Fruit fly (Drosophila melanogaster) whole organism, embryonic: ENCODE data around the gene ATPsynepsilonL.

Source experiments
- Ada2b ChIP-seq: fragments of 200-800 bp; sonication (Bioruptor generic); IDR thresholded peaks from 2 replicates; pipeline ENCODE4 v1.3.6; 2022; ENCODE audit warnings: missing biosample characterization, missing genetic modification characterization
- Bdp1 ChIP-seq: fragments of 200-800 bp; sonication (Bioruptor generic); optimal IDR thresholded peaks from 3 replicates; lab custom pipeline; 2016; ENCODE audit warnings: missing biosample characterization, missing genetic modification characterization
- Blimp-1 ChIP-seq: fragments of 200-800 bp; sonication (Bioruptor generic); optimal IDR thresholded peaks from 3 replicates; lab custom pipeline; 2018; ENCODE audit warnings: missing biosample characterization, missing genetic modification characterization, mild to moderate bottlenecking, moderate library complexity, missing genetic modification reagents
- CG10431 ChIP-seq: fragments of 200-800 bp; sonication (Bioruptor generic); optimal IDR thresholded peaks from 3 replicates; lab custom pipeline; 2018; ENCODE audit warnings: missing biosample characterization, mild to moderate bottlenecking, missing genetic modification characterization
- CG10654 ChIP-seq: fragments of 200-800 bp; sonication (Bioruptor generic); optimal IDR thresholded peaks from 2 replicates; lab custom pipeline; 2016; ENCODE audit warnings: missing biosample characterization, missing genetic modification characterization
- CG12219 ChIP-seq: fragments of 200-800 bp; sonication (Bioruptor generic); optimal IDR thresholded peaks from 3 replicates; lab custom pipeline; 2018; ENCODE audit warnings: missing biosample characterization, mild to moderate bottlenecking, missing genetic modification characterization
- CG12659 ChIP-seq: fragments of 200-800 bp; sonication (Bioruptor generic); optimal IDR thresholded peaks from 3 replicates; lab custom pipeline; 2017; ENCODE audit warnings: mild to moderate bottlenecking, missing biosample characterization, missing genetic modification reagents, missing genetic modification characterization
- CG1602 ChIP-seq: fragments of 200-800 bp; sonication (Bioruptor generic); optimal IDR thresholded peaks from 3 replicates; lab custom pipeline; 2016; ENCODE audit warnings: missing biosample characterization, missing genetic modification characterization
- CG17186 ChIP-seq: fragments of 200-800 bp; sonication (Bioruptor generic); optimal IDR thresholded peaks from 3 replicates; lab custom pipeline; 2017; ENCODE audit warnings: missing biosample characterization, missing genetic modification reagents, missing genetic modification characterization
- CG17361 ChIP-seq: fragments of 200-800 bp; sonication (Bioruptor generic); IDR thresholded peaks from 3 replicates; pipeline ENCODE4 v1.3.6; 2022; ENCODE audit warnings: missing biosample characterization, missing genetic modification characterization
- CG17385 ChIP-seq: fragments of 200-800 bp; sonication (Bioruptor generic); optimal IDR thresholded peaks from 3 replicates; lab custom pipeline; 2018; ENCODE audit warnings: missing biosample characterization, mild to moderate bottlenecking, missing genetic modification characterization
- CG2120 ChIP-seq: fragments of 200-800 bp; sonication (Bioruptor generic); optimal IDR thresholded peaks from 3 replicates; lab custom pipeline; 2016; ENCODE audit warnings: missing biosample characterization, missing genetic modification characterization
- CG32532 ChIP-seq: fragments of 200-800 bp; sonication (Bioruptor generic); IDR thresholded peaks from 2 replicates; pipeline ENCODE4 v1.3.6; 2022; ENCODE audit warnings: missing biosample characterization, missing genetic modification characterization
- CG34422 ChIP-seq: fragments of 200-800 bp; sonication (Bioruptor generic); IDR thresholded peaks from 3 replicates; pipeline ENCODE4 v1.3.6; 2022; ENCODE audit warnings: missing biosample characterization, missing genetic modification characterization
- CG4424 ChIP-seq: fragments of 200-800 bp; sonication (Bioruptor generic); optimal IDR thresholded peaks from 3 replicates; lab custom pipeline; 2016; ENCODE audit warnings: missing biosample characterization, missing genetic modification characterization
- CG6689 ChIP-seq: fragments of 200-800 bp; sonication (Bioruptor generic); IDR thresholded peaks from 2 replicates; pipeline ENCODE4 v1.3.6; 2022; ENCODE audit warnings: missing biosample characterization, missing genetic modification characterization
- CG6854 ChIP-seq: fragments of 200-800 bp; sonication (Bioruptor generic); optimal IDR thresholded peaks from 3 replicates; lab custom pipeline; 2017; ENCODE audit warnings: missing biosample characterization, mild to moderate bottlenecking, missing genetic modification characterization
- CG9876 ChIP-seq: fragments of 200-800 bp; sonication (Bioruptor generic); optimal IDR thresholded peaks from 2 replicates; lab custom pipeline; 2016; ENCODE audit warnings: missing biosample characterization, missing genetic modification characterization
- Dfd ChIP-seq, 2 experiments: fragments of >200 bp; optimal IDR thresholded peaks; 2 replicates each; lab custom pipeline; 2017; ENCODE audit warnings: missing biosample characterization in 2 of 2, missing genetic modification characterization in 2 of 2
- Fer3 ChIP-seq: fragments of 200-800 bp; sonication (Bioruptor generic); optimal IDR thresholded peaks from 2 replicates; lab custom pipeline; 2018; ENCODE audit warnings: missing biosample characterization, mild to moderate bottlenecking, missing genetic modification characterization, moderate library complexity
- GATAe ChIP-seq: fragments of 200-800 bp; sonication (Bioruptor generic); conservative IDR thresholded peaks from 2 replicates; pipeline ENCODE4 v1.3.6; 2022; ENCODE audit warnings: missing biosample characterization, missing genetic modification characterization
- NC2β ChIP-seq: fragments of 200-800 bp; sonication (Bioruptor generic); optimal IDR thresholded peaks from 2 replicates; lab custom pipeline; 2016; ENCODE audit warnings: missing biosample characterization, missing genetic modification characterization
- Nf-YB ChIP-seq: fragments of 200-800 bp; sonication (Bioruptor generic); optimal IDR thresholded peaks from 3 replicates; lab custom pipeline; 2019; ENCODE audit warnings: missing biosample characterization, mild to moderate bottlenecking, missing genetic modification characterization, moderate library complexity
- Usf ChIP-seq: fragments of 200-800 bp; sonication (Bioruptor generic); optimal IDR thresholded peaks from 2 replicates; lab custom pipeline; 2017; ENCODE audit warnings: missing genotype, missing biosample characterization, missing genetic modification characterization
- ato ChIP-seq: fragments of 200-800 bp; sonication (Bioruptor generic); IDR thresholded peaks from 2 replicates; pipeline ENCODE4 v1.3.6; 2022; ENCODE audit warnings: missing biosample characterization, missing genetic modification characterization; ENCODE audit not compliant: partially characterized antibody
- cas ChIP-seq: fragments of 200-800 bp; sonication (Bioruptor generic); IDR thresholded peaks from 2 replicates; pipeline ENCODE4 v1.3.6; 2022; ENCODE audit warnings: missing biosample characterization, missing genetic modification characterization
- chm ChIP-seq: fragments of 200-800 bp; sonication (Bioruptor generic); IDR thresholded peaks from 2 replicates; pipeline ENCODE4 v1.3.6; 2022; ENCODE audit warnings: missing biosample characterization, missing genetic modification characterization
- crol ChIP-seq: fragments of 200-800 bp; sonication (Bioruptor generic); IDR thresholded peaks from 2 replicates; pipeline ENCODE4 v1.3.6; 2022; ENCODE audit warnings: missing biosample characterization, missing genetic modification characterization
- cwo ChIP-seq: fragments of 200-800 bp; sonication (Bioruptor generic); optimal IDR thresholded peaks from 3 replicates; lab custom pipeline; 2017; ENCODE audit warnings: missing biosample characterization, missing genetic modification characterization, mild to moderate bottlenecking, moderate library complexity, missing genetic modification reagents
- emc ChIP-seq: fragments of 200-800 bp; sonication (Bioruptor generic); optimal IDR thresholded peaks from 2 replicates; lab custom pipeline; 2016; ENCODE audit warnings: missing biosample characterization, missing genetic modification characterization
- exex ChIP-seq: fragments of 200-800 bp; sonication (Bioruptor generic); optimal IDR thresholded peaks from 4 replicates; lab custom pipeline; 2018; ENCODE audit warnings: missing biosample characterization, mild to moderate bottlenecking, missing genetic modification characterization, moderate library complexity
- gem ChIP-seq: fragments of 200-800 bp; sonication (Bioruptor generic); optimal IDR thresholded peaks from 2 replicates; lab custom pipeline; 2019; ENCODE audit warnings: missing biosample characterization, mild to moderate bottlenecking, missing genetic modification characterization, moderate library complexity
- grn ChIP-seq: fragments of 200-800 bp; sonication (Bioruptor generic); optimal IDR thresholded peaks from 3 replicates; lab custom pipeline; 2017; ENCODE audit warnings: missing biosample characterization, missing genetic modification characterization
- gro ChIP-seq: fragments of 200-800 bp; sonication (Bioruptor generic); optimal IDR thresholded peaks from 2 replicates; lab custom pipeline; 2016; ENCODE audit warnings: missing biosample characterization, missing genetic modification characterization
- gsb ChIP-seq: fragments of 200-800 bp; sonication (Bioruptor generic); IDR thresholded peaks from 2 replicates; pipeline ENCODE4 v1.3.6; 2022; ENCODE audit warnings: missing biosample characterization, missing genetic modification characterization
- gsb-n ChIP-seq: fragments of 200-800 bp; sonication (Bioruptor generic); optimal IDR thresholded peaks from 3 replicates; lab custom pipeline; 2018; ENCODE audit warnings: missing biosample characterization, mild to moderate bottlenecking, missing genetic modification characterization
- lilli ChIP-seq: fragments of 200-800 bp; sonication (Bioruptor generic); optimal IDR thresholded peaks from 3 replicates; lab custom pipeline; 2016; ENCODE audit warnings: missing biosample characterization, missing genetic modification characterization
- onecut ChIP-seq: fragments of 200-800 bp; sonication (Bioruptor generic); IDR thresholded peaks from 2 replicates; pipeline ENCODE4 v1.3.6; 2022; ENCODE audit warnings: missing biosample characterization, missing genetic modification characterization
- pan ChIP-seq, 4 experiments: fragments of >200 bp in 3 of 4; fragments of 200-800 bp in 1 of 4; sonication (Bioruptor generic) in 1 of 4; optimal IDR thresholded peaks in 3 of 4; IDR thresholded peaks in 1 of 4; 2 replicates each; pipeline versions ENCODE4 v1.3.6 to Lab custom; 2017 to 2022; ENCODE audit warnings: missing biosample characterization in 2 of 4, missing genetic modification characterization in 2 of 4, mixed read lengths in 1 of 4
- phol ChIP-seq: fragments of 200-800 bp; sonication (Bioruptor generic); optimal IDR thresholded peaks from 3 replicates; lab custom pipeline; 2018; ENCODE audit warnings: missing biosample characterization, mild to moderate bottlenecking, missing genetic modification characterization, moderate library complexity
- ranshi ChIP-seq: fragments of 200-800 bp; sonication (Bioruptor generic); IDR thresholded peaks from 2 replicates; pipeline ENCODE4 v1.3.6; 2022; ENCODE audit warnings: missing biosample characterization, missing genetic modification characterization
- sens-2 ChIP-seq: fragments of 200-800 bp; sonication (Bioruptor generic); IDR thresholded peaks from 2 replicates; pipeline ENCODE4 v1.3.6; 2022; ENCODE audit warnings: missing biosample characterization, missing genetic modification characterization
- trem ChIP-seq: fragments of 200-800 bp; optimal IDR thresholded peaks from 3 replicates; lab custom pipeline; 2019; ENCODE audit warnings: missing biosample characterization, mild to moderate bottlenecking, missing genetic modification characterization, moderate library complexity
- twi ChIP-seq: fragments of 200-800 bp; optimal IDR thresholded peaks from 2 replicates; lab custom pipeline; 2019; ENCODE audit warnings: missing biosample characterization, mild to moderate bottlenecking, missing genetic modification characterization, moderate library complexity
- tx ChIP-seq: fragments of 200-800 bp; sonication (Bioruptor generic); optimal IDR thresholded peaks from 2 replicates; lab custom pipeline; 2016; ENCODE audit warnings: missing biosample characterization, missing genetic modification characterization
- unc-4 ChIP-seq: fragments of 200-800 bp; sonication (Bioruptor generic); IDR thresholded peaks from 2 replicates; pipeline ENCODE4 v1.3.6; 2022; ENCODE audit warnings: missing biosample characterization, missing genetic modification characterization; ENCODE audit not compliant: partially characterized antibody
- vvl ChIP-seq: fragments of 200-800 bp; sonication (Bioruptor generic); IDR thresholded peaks from 2 replicates; pipeline ENCODE4 v1.3.6; 2022; ENCODE audit warnings: missing biosample characterization, missing genetic modification characterization
- wdn ChIP-seq: fragments of 200-800 bp; sonication (Bioruptor generic); IDR thresholded peaks from 2 replicates; pipeline ENCODE4 v1.3.6; 2022; ENCODE audit warnings: missing biosample characterization, missing genetic modification characterization

ATPsynepsilonL gene

dm6 chr3R:10078468-10079143 lies 43.0 kb upstream of the ATPsynepsilonL start:
- TF ChIP-seq CG32532 (GFP tag; lab: Robert Waterston, UW) (no peak), Ada2b (GFP tag; lab: Robert Waterston, UW) (no peak), Bdp1 (GFP tag; lab: Kevin White, UChicago) (no peak), CG12219 (GFP tag; lab: Kevin White, UChicago) (no peak), tx (GFP tag; lab: Kevin White, UChicago) (no peak), Blimp-1 (no peak), CG9876 (GFP tag; lab: Kevin White, UChicago) (no peak), grn (GFP tag; lab: Kevin White, UChicago) (no peak), ato (GFP tag; lab: Robert Waterston, UW) (no peak), CG2120 (no peak), Fer3 (tag; lab: Kevin White, UChicago) (no peak), GATAe (GFP tag; lab: Robert Waterston, UW) (no peak), CG17361 (GFP tag; lab: Robert Waterston, UW) (no peak), onecut (GFP tag; lab: Robert Waterston, UW) (no peak), gem (tag; lab: Kevin White, UChicago) (no peak), crol (GFP tag; lab: Robert Waterston, UW) (no peak), unc-4 (GFP tag; lab: Robert Waterston, UW) (no peak), pan (optimal IDR thresholded peaks at IDR 0.05; lab: Kevin White, UChicago) (no peak), pan (GFP tag; optimal IDR thresholded peaks at IDR 0.05 in 1 of 2, IDR thresholded peaks at IDR 0.05 in 1 of 2) (no peak)

DNA sequence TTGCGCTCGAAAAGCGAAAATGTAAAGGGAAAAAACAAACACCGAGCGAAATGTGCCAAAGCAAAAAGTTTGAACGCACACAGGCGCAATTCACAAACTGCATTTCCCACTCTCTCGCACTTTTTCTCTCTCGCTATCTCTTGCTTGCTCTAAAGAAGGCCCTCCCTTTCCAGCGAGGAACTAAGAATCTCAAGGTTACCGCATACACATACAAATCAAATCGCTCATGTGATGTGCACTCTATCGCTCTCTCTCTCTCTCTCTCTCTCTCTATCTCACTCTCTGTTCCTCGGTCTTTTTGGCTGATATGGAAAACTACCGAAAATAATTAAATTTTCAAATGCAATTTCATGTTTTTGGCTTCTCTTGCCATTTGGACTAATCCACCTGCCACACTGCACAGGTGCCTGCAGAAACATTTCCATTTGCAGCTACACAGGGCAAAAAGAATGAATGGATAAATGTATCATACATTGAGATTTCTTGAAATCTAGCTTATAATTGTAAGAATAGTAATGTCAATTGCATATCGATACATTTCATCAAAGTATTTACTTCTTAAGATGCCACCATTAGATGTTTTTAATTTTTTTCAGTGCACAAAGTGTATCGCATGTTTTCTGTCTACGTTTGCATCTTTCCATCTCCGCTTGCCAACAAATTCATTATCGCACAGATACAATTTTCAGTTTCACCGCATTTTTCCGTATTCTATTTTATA lies 42.1 kb upstream of the ATPsynepsilonL start:
- TF ChIP-seq vvl (GFP tag; lab: Robert Waterston, UW) (peak; percentile 61), cwo (GFP tag; lab: Kevin White, UChicago) (no peak), emc (GFP tag; lab: Kevin White, UChicago) (no peak), CG6854 (GFP tag; lab: Kevin White, UChicago) (no peak), Nf-YB (GFP tag; lab: Kevin White, UChicago) (no peak), gsb (GFP tag; lab: Robert Waterston, UW) (no peak), Usf (GFP tag; lab: Kevin White, UChicago) (no peak), trem (tag; lab: Kevin White, UChicago) (no peak), Dfd (GFP tag; optimal IDR thresholded peaks at IDR 0.05; lab: Kevin White, UChicago) (no peak), CG10654 (GFP tag; lab: Kevin White, UChicago) (no peak), ranshi (GFP tag; lab: Robert Waterston, UW) (peak; percentile 40; the same call in 1 of the 2 replicates), twi (tag; lab: Kevin White, UChicago) (no peak), CG1602 (peak; percentile 18), CG10431 (GFP tag; lab: Kevin White, UChicago) (no peak), CG12659 (no peak), CG4424 (no peak), sens-2 (GFP tag; lab: Robert Waterston, UW) (no peak), wdn (GFP tag; lab: Robert Waterston, UW) (no peak), cas (no peak), CG17186 (no peak), chm (no peak), exex (no peak), CG6689 (peak; percentile 44; the same call in 1 of the 2 replicates), NC2β (GFP tag; lab: Kevin White, UChicago) (peak; percentile 24), gro (GFP tag; lab: Kevin White, UChicago) (no peak), phol (peak; percentile 42), lilli (GFP tag; lab: Kevin White, UChicago) (no peak), gsb-n (tag; lab: Kevin White, UChicago) (no peak), CG17385 (GFP tag; lab: Kevin White, UChicago) (no peak), CG34422 (GFP tag; lab: Robert Waterston, UW) (peak; percentile 61; the same call in 2 of the 3 replicates)
